Worm (Caenorhabditis elegans): ENCODE data around the gene ZC412.3.

DNA sequence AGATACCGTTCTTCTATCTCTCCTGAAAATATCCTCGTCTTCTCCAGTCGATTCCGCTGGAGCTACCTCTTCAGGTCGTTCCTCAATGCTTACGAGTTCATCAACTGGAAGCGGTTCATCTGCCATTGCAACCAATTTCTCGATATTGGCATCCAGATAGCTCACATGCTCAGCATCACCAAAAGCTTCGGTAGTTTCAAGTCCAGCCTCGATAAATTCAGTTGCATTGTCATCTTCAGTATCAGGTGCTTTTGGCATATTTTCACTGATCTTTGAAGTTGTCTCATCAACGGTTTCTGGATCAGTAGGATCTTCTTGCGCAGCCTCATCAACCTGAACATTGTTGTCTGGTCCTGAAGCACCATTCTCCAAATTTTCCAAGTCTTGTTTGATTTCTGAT lies 29.7 kb downstream of the ZC412.3 start:
- no peak for TF ChIP-seq B0310.2 (tag; optimal IDR thresholded peaks at IDR 0.05)
- no peak for TF ChIP-seq ama-1 (optimal IDR thresholded peaks at IDR 0.05)
- no peak for TF ChIP-seq tbx-11 (GFP tag; IDR thresholded peaks at IDR 0.05)
- no peak for TF ChIP-seq pes-1 (GFP tag; IDR thresholded peaks at IDR 0.05)
- TF ChIP-seq hnd-1 (tag; optimal IDR thresholded peaks at IDR 0.05), result no peak
- no peak for TF ChIP-seq aly-1 (tag; optimal IDR thresholded peaks at IDR 0.05)
- TF ChIP-seq hmg-4 (GFP tag; optimal IDR thresholded peaks at IDR 0.05), result no peak
- TF ChIP-seq ceh-36 (tag; optimal IDR thresholded peaks at IDR 0.05), result no peak
- TF ChIP-seq flt-1 (GFP tag; IDR thresholded peaks at IDR 0.05), result no peak
- TF ChIP-seq F13C5.2 (tag; optimal IDR thresholded peaks at IDR 0.05), result no peak
